Worm (Caenorhabditis elegans) whole organism, L3 larva: Measurements from ENCODE around the gene F37B4.15.

ENCODE experiments used
- aly-2 ChIP-seq: fragments of 150-350 bp; optimal IDR thresholded peaks from 2 replicates; lab custom pipeline; 2014; ENCODE audit warnings: missing biosample characterization, missing genetic modification characterization
- ceh-16 ChIP-seq: sonication (generic microtip); optimal IDR thresholded peaks from 2 replicates; lab custom pipeline; 2017; ENCODE audit warnings: missing biosample characterization, missing genetic modification characterization
- ceh-9 ChIP-seq: sonication (generic microtip); optimal IDR thresholded peaks from 2 replicates; lab custom pipeline; 2018; ENCODE audit warnings: missing biosample characterization, missing genetic modification characterization
- daf-12 ChIP-seq: fragments of 150-350 bp; optimal IDR thresholded peaks from 2 replicates; lab custom pipeline; 2014; ENCODE audit warnings: missing biosample characterization, missing genetic modification reagents, missing genetic modification characterization
- egl-27 ChIP-seq: sonication (generic microtip); optimal IDR thresholded peaks from 4 replicates; lab custom pipeline; 2017; ENCODE audit warnings: missing biosample characterization, missing genetic modification reagents, missing genetic modification characterization
- elt-1 ChIP-seq: fragments of 150-350 bp; optimal IDR thresholded peaks from 2 replicates; lab custom pipeline; 2014; ENCODE audit warnings: missing biosample characterization, missing genetic modification characterization
- elt-2 ChIP-seq: sonication (generic microtip); optimal IDR thresholded peaks from 2 replicates; lab custom pipeline; 2016; ENCODE audit warnings: missing genetic modification reagents, mild to moderate bottlenecking, missing genetic modification characterization, missing compliant biosample characterization
- elt-3 ChIP-seq, 3 experiments: fragments of 150-350 bp in 1 of 3; sonication (generic microtip) in 2 of 3; optimal IDR thresholded peaks; 2 replicates in 2 of 3; 4 replicates in 1 of 3; lab custom pipeline; 2014 to 2017; ENCODE audit warnings: missing biosample characterization in 3 of 3, missing genetic modification characterization in 3 of 3
- eor-1 ChIP-seq, 2 experiments: fragments of 150-350 bp; optimal IDR thresholded peaks; 2 replicates each; lab custom pipeline; 2014 to 2018; ENCODE audit warnings: missing biosample characterization in 2 of 2, missing genetic modification characterization in 2 of 2
- fkh-10 ChIP-seq: sonication (generic microtip); optimal IDR thresholded peaks from 2 replicates; lab custom pipeline; 2017; ENCODE audit warnings: missing biosample characterization, missing genetic modification reagents, missing genetic modification characterization
- fkh-2 ChIP-seq: fragments of 150-350 bp; optimal IDR thresholded peaks from 2 replicates; lab custom pipeline; 2014; ENCODE audit warnings: missing biosample characterization, missing genetic modification reagents, missing genetic modification characterization
- hmg-11 ChIP-seq: sonication (generic microtip); optimal IDR thresholded peaks from 2 replicates; lab custom pipeline; 2016; ENCODE audit warnings: missing genetic modification characterization, missing compliant biosample characterization
- jun-1 ChIP-seq: fragments of 150-350 bp; optimal IDR thresholded peaks from 2 replicates; lab custom pipeline; 2014; ENCODE audit warnings: missing biosample characterization, missing genetic modification reagents, missing genetic modification characterization
- lin-15B ChIP-seq: fragments of 150-350 bp; optimal IDR thresholded peaks from 2 replicates; lab custom pipeline; 2014; ENCODE audit warnings: missing biosample characterization, missing genetic modification characterization
- lin-39 ChIP-seq: fragments of 150-350 bp; optimal IDR thresholded peaks from 2 replicates; lab custom pipeline; 2018; ENCODE audit warnings: missing biosample characterization, missing genetic modification reagents, missing genetic modification characterization
- lsy-12 ChIP-seq: sonication (generic microtip); optimal IDR thresholded peaks from 2 replicates; lab custom pipeline; 2016; ENCODE audit warnings: mild to moderate bottlenecking, missing genetic modification characterization, missing compliant biosample characterization
- mdl-1 ChIP-seq: fragments of 150-350 bp; optimal IDR thresholded peaks from 2 replicates; lab custom pipeline; 2014; ENCODE audit warnings: missing biosample characterization, missing genetic modification characterization
- mml-1 ChIP-seq: fragments of 150-350 bp; sonication (generic microtip); optimal IDR thresholded peaks from 3 replicates; lab custom pipeline; 2014; ENCODE audit warnings: missing biosample characterization, missing genetic modification characterization
- nfya-1 ChIP-seq: sonication (generic microtip); optimal IDR thresholded peaks from 2 replicates; lab custom pipeline; 2017; ENCODE audit warnings: missing genetic modification characterization, mild to moderate bottlenecking, missing compliant biosample characterization, antibody characterized with exemption, moderate library complexity; ENCODE audit not compliant: insufficient read depth
- nhr-12 ChIP-seq: fragments of 150-350 bp; optimal IDR thresholded peaks from 2 replicates; lab custom pipeline; 2014; ENCODE audit warnings: missing biosample characterization, missing genetic modification characterization
- nhr-23 ChIP-seq: fragments of 150-350 bp; optimal IDR thresholded peaks from 2 replicates; lab custom pipeline; 2014; ENCODE audit warnings: missing biosample characterization, missing genetic modification reagents, missing genetic modification characterization
- nhr-237 ChIP-seq: fragments of 150-350 bp; optimal IDR thresholded peaks from 2 replicates; lab custom pipeline; 2014; ENCODE audit warnings: missing biosample characterization, missing genetic modification characterization
- nhr-25 ChIP-seq: sonication (generic microtip); optimal IDR thresholded peaks from 2 replicates; lab custom pipeline; 2017; ENCODE audit warnings: missing biosample characterization, missing genetic modification characterization
- nhr-28 ChIP-seq: fragments of 150-350 bp; optimal IDR thresholded peaks from 2 replicates; lab custom pipeline; 2014; ENCODE audit warnings: missing biosample characterization, missing genetic modification characterization
- nhr-43 ChIP-seq: sonication (generic microtip); optimal IDR thresholded peaks from 2 replicates; lab custom pipeline; 2016; ENCODE audit warnings: mild to moderate bottlenecking, missing genetic modification characterization, missing compliant biosample characterization; ENCODE audit not compliant: poor library complexity, severe bottlenecking
- nhr-67 ChIP-seq: fragments of 150-350 bp; optimal IDR thresholded peaks from 2 replicates; lab custom pipeline; 2014; ENCODE audit warnings: missing biosample characterization, missing genetic modification characterization
- nhr-76 ChIP-seq: fragments of 150-350 bp; sonication (generic microtip); optimal IDR thresholded peaks from 5 replicates; lab custom pipeline; 2014; ENCODE audit warnings: missing biosample characterization, missing genetic modification characterization
- nhr-77 ChIP-seq: fragments of 150-350 bp; optimal IDR thresholded peaks from 2 replicates; lab custom pipeline; 2014; ENCODE audit warnings: missing biosample characterization, missing genetic modification characterization
- pha-4 ChIP-seq: fragments of 150-350 bp; optimal IDR thresholded peaks from 2 replicates; lab custom pipeline; 2014; ENCODE audit warnings: missing biosample characterization, missing genetic modification reagents, missing genetic modification characterization
- pqm-1 ChIP-seq: fragments of 150-350 bp; optimal IDR thresholded peaks from 2 replicates; lab custom pipeline; 2017; ENCODE audit warnings: missing biosample characterization, missing genetic modification characterization, inconsistent platforms
- sea-2 ChIP-seq: fragments of 150-350 bp; sonication (generic microtip); optimal IDR thresholded peaks from 4 replicates; lab custom pipeline; 2014; ENCODE audit warnings: missing biosample characterization, missing genetic modification reagents, missing genetic modification characterization
- skn-1 ChIP-seq: fragments of 150-350 bp; optimal IDR thresholded peaks from 2 replicates; lab custom pipeline; 2014; ENCODE audit warnings: missing biosample characterization, missing genetic modification characterization
- tbx-2 ChIP-seq: sonication (generic microtip); optimal IDR thresholded peaks from 2 replicates; lab custom pipeline; 2016; ENCODE audit warnings: mild to moderate bottlenecking, missing genetic modification characterization, missing compliant biosample characterization
- unc-62 ChIP-seq: fragments of 150-350 bp; sonication (generic microtip); optimal IDR thresholded peaks from 4 replicates; lab custom pipeline; 2014; ENCODE audit warnings: missing biosample characterization, missing genetic modification reagents, missing genetic modification characterization
- ztf-11 ChIP-seq: fragments of 150-350 bp; optimal IDR thresholded peaks from 2 replicates; lab custom pipeline; 2014; ENCODE audit warnings: missing biosample characterization, missing genetic modification characterization
- ztf-4 ChIP-seq: fragments of 150-350 bp; optimal IDR thresholded peaks from 2 replicates; lab custom pipeline; 2014; ENCODE audit warnings: missing biosample characterization, missing genetic modification characterization

F37B4.15 gene

DNA sequence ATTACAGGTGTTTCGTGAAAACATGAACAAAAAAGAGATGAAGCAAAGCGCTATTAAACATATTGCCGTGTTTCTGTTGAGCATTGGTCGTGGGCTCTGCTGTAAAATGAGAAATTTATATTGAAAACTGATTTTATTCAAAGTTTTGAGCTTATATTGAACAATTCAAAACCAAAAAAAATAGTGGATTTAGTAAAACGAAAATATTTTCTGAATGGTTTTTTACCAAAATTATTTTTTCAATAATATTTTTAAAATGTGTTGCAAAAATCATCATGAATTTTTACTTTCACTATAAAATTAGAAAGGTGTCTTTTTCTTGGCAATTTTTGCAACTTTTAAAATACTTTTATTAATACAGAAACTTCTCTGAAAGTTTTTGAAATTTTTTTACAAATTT lies 11.2 kb downstream of the F37B4.15 start, which contains the start of gene C31B8.7:
Gene C31B8.7, minus strand, starts transcription at position 101 of the 400 bp plus-strand sequence.
- no peak for TF ChIP-seq nhr-23
- no peak for TF ChIP-seq lin-39 (tag; lab: Kevin White, UChicago)
- TF ChIP-seq nhr-77: no peak
- TF ChIP-seq egl-27 (tag; lab: Kevin White, UChicago): no peak
- TF ChIP-seq nhr-67 (tag; lab: Kevin White, UChicago): no peak
- no peak for TF ChIP-seq ztf-11
- TF ChIP-seq nfya-1 (tag; lab: Kevin White, UChicago): no peak
- TF ChIP-seq nhr-43 (tag; lab: Kevin White, UChicago): no peak

- TF ChIP-seq sea-2 (GFP tag; lab: Kevin White, UChicago): no peak
Measured at ce11 chrV:2909525-2909924, 17.5 kb downstream of the F37B4.15 start, which contains the start of gene zmp-3. zmp-3 (minus strand) TSS chrV:2909625.

DNA sequence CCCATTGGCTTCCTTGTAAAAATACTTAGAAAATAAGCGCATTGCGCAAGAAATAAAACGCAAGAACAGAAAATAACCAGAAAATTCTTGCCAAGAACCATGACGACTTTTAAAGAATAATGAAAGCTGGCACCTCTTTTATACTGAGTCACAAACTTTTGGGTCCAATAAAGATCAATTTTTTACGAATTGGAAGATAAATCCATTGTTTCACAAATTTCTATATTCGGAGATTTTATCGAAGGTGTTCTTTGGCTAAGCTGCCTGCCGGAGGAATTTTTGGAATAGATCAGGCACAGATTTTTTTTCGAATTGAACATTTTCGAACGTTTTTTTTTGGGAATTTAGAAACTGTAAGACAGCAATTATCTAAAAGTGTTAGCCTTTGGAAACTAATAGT lies 20.9 kb downstream of the F37B4.15 start, which contains the start of gene C31B8.9:
Gene C31B8.9, minus strand, starts transcription at position 101 of the 400 bp plus-strand sequence.
- TF ChIP-seq elt-1 (no peak), hmg-11 (tag; lab: Kevin White, UChicago) (no peak), nhr-25 (tag; lab: Kevin White, UChicago) (no peak), eor-1 (tag; optimal IDR thresholded peaks at IDR 0.05; lab: Kevin White, UChicago) (no peak), mml-1 (tag; lab: Kevin White, UChicago) (no peak), unc-62 (GFP tag; lab: Kevin White, UChicago) (no peak), nhr-237 (tag; lab: Kevin White, UChicago) (no peak), skn-1 (tag; lab: Kevin White, UChicago) (no peak), jun-1 (tag; lab: Kevin White, UChicago) (no peak), nhr-12 (tag; lab: Kevin White, UChicago) (no peak)
- TF ChIP-seq, all 47 proteins: peak for 0

- TF ChIP-seq nhr-76 (no peak), nhr-23 (no peak), mdl-1 (no peak), tbx-2 (no peak), aly-2 (no peak), elt-2 (tag; lab: Kevin White, UChicago) (no peak), elt-1 (no peak), pha-4 (tag; lab: Kevin White, UChicago) (no peak), nhr-43 (tag; lab: Kevin White, UChicago) (no peak), lsy-12 (no peak), egl-27 (tag; lab: Kevin White, UChicago) (no peak), daf-12 (tag; lab: Kevin White, UChicago) (no peak), ceh-16 (tag; lab: Kevin White, UChicago) (no peak), lin-15B (tag; lab: Kevin White, UChicago) (no peak), hmg-11 (tag; lab: Kevin White, UChicago) (no peak), ztf-11 (no peak), nhr-67 (tag; lab: Kevin White, UChicago) (no peak), nhr-237 (tag; lab: Kevin White, UChicago) (no peak), jun-1 (tag; lab: Kevin White, UChicago) (no peak), sea-2 (GFP tag; lab: Kevin White, UChicago) (no peak)
Measured at ce11 chrV:2913948-2914347, 21.9 kb downstream of the F37B4.15 start, which contains the start of gene srh-146. srh-146 (plus strand) TSS chrV:2914248.

ce11 chrV:2920125-2920524 lies 28.1 kb downstream of the F37B4.15 start:
- no peak for TF ChIP-seq elt-3 (tag; optimal IDR thresholded peaks at IDR 0.05; lab: Kevin White, UChicago)
- no peak for TF ChIP-seq tbx-2
- TF ChIP-seq ztf-4 (tag; lab: Kevin White, UChicago): no peak
- no peak for TF ChIP-seq lin-15B (tag; lab: Kevin White, UChicago)
- no peak for TF ChIP-seq daf-12 (tag; lab: Kevin White, UChicago)
- TF ChIP-seq sea-2 (GFP tag; lab: Kevin White, UChicago): no peak
- TF ChIP-seq nhr-25 (tag; lab: Kevin White, UChicago): no peak
- TF ChIP-seq fkh-2 (tag; lab: Kevin White, UChicago): no peak
- TF ChIP-seq unc-62 (GFP tag; lab: Kevin White, UChicago): no peak
- no peak for TF ChIP-seq fkh-10 (GFP tag; lab: Kevin White, UChicago)
- no peak for TF ChIP-seq nhr-28 (tag; lab: Kevin White, UChicago)
- no peak for TF ChIP-seq ceh-16 (tag; lab: Kevin White, UChicago)
- TF ChIP-seq nhr-43 (tag; lab: Kevin White, UChicago): no peak
- no peak for TF ChIP-seq pqm-1
- no peak for TF ChIP-seq ztf-11
- TF ChIP-seq mml-1 (tag; lab: Kevin White, UChicago): no peak
- no peak for TF ChIP-seq ceh-9
